Worm (Caenorhabditis elegans) whole organism, dauer: ENCODE data around the gene vps-39.

Source experiments
- unc-62 ChIP-seq: sonication (generic microtip); optimal IDR thresholded peaks from 2 replicates; lab custom pipeline; 2017; ENCODE audit warnings: missing biosample characterization, missing genetic modification reagents, missing genetic modification characterization

vps-39 gene

ce11 chrV:14023074-14023473 lies 15.1 kb downstream of the vps-39 start, which contains the start of gene T08G5.15:
Gene T08G5.15, minus strand, starts transcription at chrV:14023174.
- TF ChIP-seq unc-62 (GFP tag; lab: Kevin White, UChicago): no peak

- no peak for TF ChIP-seq unc-62 (GFP tag; lab: Kevin White, UChicago)
These were observed 19.5 kb downstream of the vps-39 start, which contains the start of the genes mtl-2 and T08G5.1 for ce11 chrV:14018640-14019039. Gene mtl-2, minus strand, starts transcription at chrV:14018673. Gene T08G5.1, plus strand, starts transcription at chrV:14018766.

ce11 chrV:14017476-14017875 lies 20.7 kb downstream of the vps-39 start, which contains the start of gene srh-308:
Gene srh-308, minus strand, starts transcription at chrV:14017576.
- TF ChIP-seq unc-62 (GFP tag; lab: Kevin White, UChicago): no peak

- no peak for TF ChIP-seq unc-62 (GFP tag; lab: Kevin White, UChicago)
These were observed 23.8 kb downstream of the vps-39 start, which contains the start of gene end-3 for ce11 chrV:14014395-14014794. Gene end-3, plus strand, starts transcription at chrV:14014695.

- TF ChIP-seq unc-62 (GFP tag; lab: Kevin White, UChicago): no peak
These were observed 24.5 kb downstream of the vps-39 start for ce11 chrV:14013638-14014037.

- no peak for TF ChIP-seq unc-62 (GFP tag; lab: Kevin White, UChicago)
These were observed 26.1 kb downstream of the vps-39 start, which contains the start of the genes ddx-17 and aip-1 for ce11 chrV:14012002-14012554. Gene ddx-17, minus strand, starts transcription at chrV:14012052. Gene aip-1, plus strand, starts transcription at chrV:14012333.

ce11 chrV:14011427-14011826 lies 26.8 kb downstream of the vps-39 start:
- TF ChIP-seq unc-62 (GFP tag; lab: Kevin White, UChicago): no peak

ce11 chrV:14010021-14010420 lies 28.2 kb downstream of the vps-39 start:
- no peak for TF ChIP-seq unc-62 (GFP tag; lab: Kevin White, UChicago)

- no peak for TF ChIP-seq unc-62 (GFP tag; lab: Kevin White, UChicago)
These were observed 29.8 kb downstream of the vps-39 start for ce11 chrV:14008353-14008859.

ce11 chrV:14006819-14007218 lies 31.4 kb downstream of the vps-39 start:
- no peak for TF ChIP-seq unc-62 (GFP tag; lab: Kevin White, UChicago)

- TF ChIP-seq unc-62 (GFP tag; lab: Kevin White, UChicago): no peak
These were observed 32.4 kb downstream of the vps-39 start, which contains the start of gene ric-7 for ce11 chrV:14005812-14006211. Gene ric-7, minus strand, starts transcription at chrV:14005912.

ce11 chrV:14004342-14004741 lies 33.8 kb downstream of the vps-39 start:
- no peak for TF ChIP-seq unc-62 (GFP tag; lab: Kevin White, UChicago)

- no peak for TF ChIP-seq unc-62 (GFP tag; lab: Kevin White, UChicago)
These were observed 34.5 kb downstream of the vps-39 start for ce11 chrV:14003587-14004156.

ce11 chrV:14002402-14002801 lies 35.8 kb downstream of the vps-39 start:
- no peak for TF ChIP-seq unc-62 (GFP tag; lab: Kevin White, UChicago)

ce11 chrV:14001929-14002328 lies 36.2 kb downstream of the vps-39 start:
- no peak for TF ChIP-seq unc-62 (GFP tag; lab: Kevin White, UChicago)

- TF ChIP-seq unc-62 (GFP tag; lab: Kevin White, UChicago): no peak
These were observed 44.7 kb downstream of the vps-39 start for ce11 chrV:13993478-13993877.

- no peak for TF ChIP-seq unc-62 (GFP tag; lab: Kevin White, UChicago)
These were observed 45.7 kb downstream of the vps-39 start, which contains the start of gene droe-4 for ce11 chrV:13992485-13992884. Gene droe-4, plus strand, starts transcription at chrV:13992656.
